Fruit fly (Drosophila melanogaster) whole organism, embryonic: Measurements from ENCODE around the gene CG15145.

Experiments used
- CG10209 ChIP-seq: fragments of 200-800 bp; sonication (Bioruptor generic); optimal IDR thresholded peaks from 3 replicates; lab custom pipeline; 2017; ENCODE audit warnings: missing biosample characterization, mild to moderate bottlenecking, missing genetic modification characterization, missing genetic modification reagents
- CG10267 ChIP-seq: fragments of 200-800 bp; sonication (Bioruptor generic); optimal IDR thresholded peaks from 2 replicates; lab custom pipeline; 2018; ENCODE audit warnings: missing biosample characterization, mild to moderate bottlenecking, missing genetic modification characterization, moderate library complexity
- CG10431 ChIP-seq: fragments of 200-800 bp; sonication (Bioruptor generic); optimal IDR thresholded peaks from 3 replicates; lab custom pipeline; 2018; ENCODE audit warnings: missing biosample characterization, mild to moderate bottlenecking, missing genetic modification characterization
- CG14965 ChIP-seq: fragments of 200-800 bp; sonication (Bioruptor generic); optimal IDR thresholded peaks from 2 replicates; lab custom pipeline; 2016; ENCODE audit warnings: missing biosample characterization, missing genetic modification characterization, borderline replicate concordance
- Chrac-16 ChIP-seq: fragments of 200-800 bp; sonication (Bioruptor generic); optimal IDR thresholded peaks from 3 replicates; lab custom pipeline; 2016; ENCODE audit warnings: missing biosample characterization, missing genetic modification characterization
- Ets97D ChIP-seq: fragments of 200-800 bp; sonication (Bioruptor generic); optimal IDR thresholded peaks from 3 replicates; lab custom pipeline; 2016; ENCODE audit warnings: missing biosample characterization, missing genetic modification characterization
- Nf-YB ChIP-seq: fragments of 200-800 bp; sonication (Bioruptor generic); optimal IDR thresholded peaks from 3 replicates; lab custom pipeline; 2019; ENCODE audit warnings: missing biosample characterization, mild to moderate bottlenecking, missing genetic modification characterization, moderate library complexity
- Ptx1 ChIP-seq: fragments of 200-800 bp; sonication (Bioruptor generic); IDR thresholded peaks from 2 replicates; pipeline ENCODE4 v1.3.6; 2022; ENCODE audit warnings: missing biosample characterization, missing genetic modification characterization
- Six4 ChIP-seq: fragments of 200-800 bp; sonication (Bioruptor generic); optimal IDR thresholded peaks from 2 replicates; lab custom pipeline; 2016; ENCODE audit warnings: missing biosample characterization, missing genetic modification characterization
- YL-1 ChIP-seq: fragments of 200-800 bp; sonication (Bioruptor generic); optimal IDR thresholded peaks from 3 replicates; lab custom pipeline; 2017; ENCODE audit warnings: missing biosample characterization, mild to moderate bottlenecking, missing genetic modification characterization
- cwo ChIP-seq: fragments of 200-800 bp; sonication (Bioruptor generic); optimal IDR thresholded peaks from 3 replicates; lab custom pipeline; 2017; ENCODE audit warnings: missing biosample characterization, missing genetic modification characterization, mild to moderate bottlenecking, moderate library complexity, missing genetic modification reagents
- ftz-f1 ChIP-seq: fragments of 200-800 bp; sonication (Bioruptor generic); optimal IDR thresholded peaks from 2 replicates; lab custom pipeline; 2016; ENCODE audit warnings: missing biosample characterization, missing genetic modification characterization
- gsb-n ChIP-seq: fragments of 200-800 bp; sonication (Bioruptor generic); optimal IDR thresholded peaks from 3 replicates; lab custom pipeline; 2018; ENCODE audit warnings: missing biosample characterization, mild to moderate bottlenecking, missing genetic modification characterization
- pho ChIP-seq: fragments of 200-800 bp; sonication (Bioruptor generic); optimal IDR thresholded peaks from 2 replicates; lab custom pipeline; 2016; ENCODE audit warnings: missing biosample characterization, missing genetic modification characterization

DNA sequence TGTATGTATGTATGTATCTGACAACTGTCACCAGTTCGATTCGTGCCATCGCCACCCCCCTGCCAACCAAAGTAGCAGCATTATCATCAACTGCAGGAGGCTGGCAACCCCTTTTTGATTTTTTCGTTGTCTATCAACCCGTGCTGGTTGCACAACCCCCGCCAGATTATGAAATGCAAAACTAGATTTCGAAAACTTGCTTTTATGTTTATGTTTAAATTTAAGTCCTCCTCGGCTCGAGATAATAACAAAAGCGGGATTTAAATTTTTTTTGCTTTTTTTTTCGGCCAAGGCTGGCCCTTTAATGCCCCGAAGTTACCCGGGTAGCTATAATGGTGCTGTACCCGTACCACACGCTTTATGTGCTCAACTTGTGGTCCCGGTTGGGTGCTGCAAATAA lies 9.1 kb upstream of the CG15145 start:
- TF ChIP-seq CG14965 (GFP tag; lab: Kevin White, UChicago) (no peak), Ets97D (GFP tag; lab: Kevin White, UChicago) (no peak), CG10209 (GFP tag; lab: Kevin White, UChicago) (no peak), cwo (GFP tag; lab: Kevin White, UChicago) (no peak), CG10267 (tag; lab: Kevin White, UChicago) (no peak), Nf-YB (GFP tag; lab: Kevin White, UChicago) (no peak), Ptx1 (GFP tag; lab: Robert Waterston, UW) (no peak), Six4 (GFP tag; lab: Kevin White, UChicago) (no peak), CG10431 (GFP tag; lab: Kevin White, UChicago) (no peak), Chrac-16 (no peak), ftz-f1 (GFP tag; lab: Kevin White, UChicago) (no peak), YL-1 (no peak), pho (no peak), gsb-n (tag; lab: Kevin White, UChicago) (no peak)
